Fruit fly (Drosophila melanogaster) S2 (cell line): Measurements from ENCODE around the gene CG9519.

Experiments used
- CG8478 ChIP-seq: fragments of >200 bp; optimal IDR thresholded peaks from 2 replicates; lab custom pipeline; 2018
- CTCF ChIP-seq, 2 experiments: fragments of >200 bp; optimal IDR thresholded peaks; 2 replicates each; lab custom pipeline; 2018

The CG9519 gene

DNA sequence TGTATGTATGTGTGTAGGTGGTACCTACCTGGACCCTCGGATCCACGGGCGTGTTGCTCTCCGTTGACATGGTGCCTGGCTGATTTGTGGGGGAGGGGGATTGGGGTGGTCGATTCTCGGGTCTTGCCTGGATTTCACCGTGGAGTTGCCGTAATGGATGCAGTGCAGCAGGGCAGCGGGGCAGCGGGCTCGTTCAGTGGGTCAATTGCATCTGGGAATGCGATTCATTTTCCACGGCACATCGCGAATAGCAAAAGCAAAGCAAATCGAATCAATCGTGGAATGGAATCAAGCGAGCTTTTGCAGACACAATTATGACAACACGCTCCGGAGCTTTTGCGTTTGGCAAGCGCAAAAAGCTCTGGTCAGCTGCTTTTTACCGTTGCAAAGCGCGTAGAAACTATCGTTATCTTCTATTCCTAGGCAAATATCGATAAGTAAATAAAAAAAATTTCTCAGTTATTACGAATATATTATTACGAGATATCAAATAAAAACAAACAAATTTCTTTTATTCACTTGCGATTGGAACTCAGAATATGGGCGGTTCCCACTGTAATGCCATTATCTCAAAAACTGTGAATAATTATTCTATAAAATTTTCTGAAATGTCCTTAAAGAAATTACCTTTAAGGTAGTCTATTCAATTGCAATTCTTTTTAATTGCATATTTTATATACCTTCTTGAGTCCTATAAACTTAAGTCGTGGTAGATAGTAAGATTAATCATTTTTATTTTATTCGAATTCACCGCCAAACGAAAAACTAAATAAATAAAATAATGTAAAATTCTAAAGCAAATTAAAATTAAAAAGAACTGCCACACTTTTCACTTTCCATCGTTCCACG is 24.2 kb downstream of the CG9519 start, which contains the start of gene CG14408:
CG14408 (minus strand) TSS at position 321 of the 849 bp plus-strand sequence.
- TF ChIP-seq CTCF (optimal IDR thresholded peaks at IDR 0.05; lab: Kevin White, UChicago) (no peak), CG8478 (lab: Kevin White, UChicago) (no peak)

DNA sequence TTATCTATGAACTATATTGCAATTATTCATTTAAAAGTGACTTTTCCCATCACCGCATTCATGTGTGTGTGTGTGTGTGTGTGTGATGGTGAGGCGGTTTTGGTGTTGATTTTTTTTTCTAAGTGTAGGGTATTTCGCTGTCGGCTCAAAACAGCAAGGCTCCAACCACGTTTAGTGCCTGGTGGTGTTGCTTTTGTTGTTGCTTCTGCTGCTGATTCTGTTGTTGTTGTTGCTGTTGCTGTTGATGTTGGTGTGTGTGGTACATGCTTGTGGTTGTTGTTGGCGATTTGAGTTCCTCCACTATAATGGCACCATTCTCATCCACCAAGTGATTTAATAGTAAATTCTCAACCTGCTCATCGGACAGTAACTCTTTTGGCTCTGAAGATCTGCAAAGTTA is 28.5 kb downstream of the CG9519 start:
- TF ChIP-seq CG8478 (lab: Kevin White, UChicago) (no peak), CTCF (optimal IDR thresholded peaks at IDR 0.05; lab: Kevin White, UChicago) (no peak)

DNA sequence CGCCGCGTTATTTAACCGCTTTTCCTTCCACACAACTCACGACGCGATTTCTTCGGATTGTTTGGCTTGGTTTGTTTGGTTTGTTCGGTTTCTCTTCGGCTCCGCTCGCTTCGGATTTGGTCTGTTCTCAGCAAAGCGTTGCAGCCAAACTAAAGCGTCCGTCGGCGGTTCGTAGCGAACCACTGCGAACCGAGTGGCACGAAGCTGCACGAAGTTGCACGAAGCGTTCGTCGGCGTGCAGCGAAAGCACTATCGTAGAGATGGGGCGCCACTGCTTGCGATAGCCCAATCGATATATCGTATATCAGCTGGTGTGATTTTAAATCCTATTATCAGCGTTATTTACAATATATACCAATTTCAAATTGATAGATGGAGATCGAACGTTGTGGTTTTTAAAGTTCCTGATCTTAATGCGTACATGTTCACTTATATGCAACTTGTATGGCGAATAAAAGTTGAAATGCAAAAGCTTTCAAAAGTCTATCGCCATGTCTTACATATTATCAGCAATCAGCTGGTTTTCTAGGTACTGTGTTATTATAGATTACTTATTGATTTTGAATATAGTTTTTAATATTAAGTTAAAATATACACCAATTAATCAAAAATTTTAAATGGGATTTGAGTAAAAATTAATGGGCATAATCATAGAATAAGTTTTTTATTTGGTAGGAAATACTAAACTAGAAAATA is 30.1 kb downstream of the CG9519 start, which contains the start of gene rut:
rut (minus strand) TSS at position 152 of the 696 bp plus-strand sequence.
- no peak for TF ChIP-seq CTCF (optimal IDR thresholded peaks at IDR 0.05; lab: Kevin White, UChicago)
- TF ChIP-seq CG8478 (lab: Kevin White, UChicago) = no peak

DNA sequence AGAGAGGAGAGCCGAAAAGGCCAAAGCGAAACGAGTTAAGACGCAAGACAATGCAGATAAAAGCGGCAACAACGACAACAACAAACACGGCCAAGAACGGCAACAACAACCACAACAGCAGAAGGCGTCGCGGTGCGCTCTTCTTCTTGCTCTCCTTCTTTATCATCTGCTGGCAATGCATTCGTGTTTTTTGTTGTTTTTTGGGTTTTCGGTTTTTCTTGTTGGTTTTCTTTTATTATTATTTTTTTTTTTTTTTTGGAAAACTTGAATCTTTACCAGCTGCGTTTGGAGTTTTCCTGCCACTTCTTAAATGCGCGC is 30.7 kb downstream of the CG9519 start:
- TF ChIP-seq CTCF (optimal IDR thresholded peaks at IDR 0.05; lab: Kevin White, UChicago) = no peak
- no peak for TF ChIP-seq CG8478 (lab: Kevin White, UChicago)

DNA sequence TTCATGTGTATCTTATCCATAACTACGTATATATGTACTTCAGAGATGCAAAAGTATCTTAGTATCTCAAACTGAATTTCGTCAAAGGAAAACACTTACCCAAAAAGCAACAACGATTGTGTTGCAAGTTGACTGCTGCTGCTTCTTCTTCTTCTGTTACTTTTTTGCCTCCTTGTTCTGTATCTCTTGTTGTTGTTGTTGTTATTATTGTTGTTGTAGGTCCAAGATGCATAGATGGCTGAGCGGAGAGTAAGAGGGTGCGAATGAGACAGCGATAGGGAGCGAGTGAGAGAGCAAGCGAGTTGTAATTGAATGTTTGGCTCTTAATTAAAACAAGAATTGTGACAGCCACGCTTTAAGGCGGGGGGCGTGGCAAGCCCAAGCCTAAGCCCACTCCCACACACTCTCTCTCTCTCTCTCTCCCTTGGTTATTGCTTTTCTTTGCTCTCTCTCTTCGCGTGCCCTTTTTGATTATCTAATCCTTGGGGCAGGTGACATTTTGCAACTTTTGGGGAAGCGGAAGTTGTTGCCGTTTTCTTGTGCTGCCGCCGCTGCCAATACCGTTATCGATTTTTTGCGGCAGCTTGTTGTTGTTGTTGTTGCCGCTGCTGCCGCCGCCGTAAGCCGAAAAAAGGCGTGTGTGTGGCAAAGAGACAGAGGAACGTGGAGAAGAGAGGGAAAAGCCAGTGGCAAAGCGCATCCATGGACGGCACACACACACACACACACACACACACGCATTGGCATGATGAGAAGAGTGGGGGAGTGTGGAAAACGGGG is 31.3 kb downstream of the CG9519 start:
- TF ChIP-seq CG8478 (lab: Kevin White, UChicago) (no peak), CTCF (optimal IDR thresholded peaks at IDR 0.05; lab: Kevin White, UChicago) (no peak)

DNA sequence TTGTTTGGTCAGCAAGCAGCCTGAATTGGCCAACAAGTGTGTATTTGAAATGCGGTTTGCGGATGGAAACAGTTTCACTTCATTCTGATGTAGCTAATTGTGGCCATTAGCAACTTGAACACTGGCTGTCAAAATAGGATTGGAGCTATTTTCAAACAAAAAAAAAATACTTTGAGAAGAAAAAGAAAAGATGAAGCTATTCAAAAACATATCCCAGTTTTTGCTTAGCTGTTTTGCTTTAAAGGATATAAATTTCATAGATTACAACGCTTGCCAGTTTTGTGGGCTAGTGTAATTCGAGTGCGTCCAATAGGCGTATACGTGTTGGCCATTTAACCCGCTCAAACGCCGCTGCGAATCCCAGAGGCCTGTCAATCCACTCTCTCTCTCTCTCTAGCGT is 43.9 kb downstream of the CG9519 start:
- TF ChIP-seq CG8478 (lab: Kevin White, UChicago) (no peak), CTCF (optimal IDR thresholded peaks at IDR 0.05; lab: Kevin White, UChicago) (no peak)

DNA sequence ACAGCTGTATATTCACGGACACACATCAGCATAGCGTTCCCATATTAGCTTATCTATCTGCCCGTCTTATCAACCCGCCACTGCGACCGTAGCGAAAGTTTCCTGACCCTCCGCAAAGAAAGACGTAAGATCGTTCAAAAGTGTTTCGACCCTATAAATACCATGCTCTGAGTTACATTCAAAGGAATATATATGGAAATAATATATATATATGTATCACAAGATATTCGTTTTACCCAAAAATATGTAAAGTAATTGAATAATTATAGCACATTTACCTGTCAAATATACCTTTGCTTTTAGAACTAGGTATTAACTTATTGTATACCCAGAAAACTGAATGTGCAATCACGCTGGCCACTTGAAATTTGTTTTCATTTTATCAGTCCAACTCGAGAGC is 45.7 kb downstream of the CG9519 start:
- TF ChIP-seq CTCF (optimal IDR thresholded peaks at IDR 0.05; lab: Kevin White, UChicago) (no peak), CG8478 (lab: Kevin White, UChicago) (no peak)

DNA sequence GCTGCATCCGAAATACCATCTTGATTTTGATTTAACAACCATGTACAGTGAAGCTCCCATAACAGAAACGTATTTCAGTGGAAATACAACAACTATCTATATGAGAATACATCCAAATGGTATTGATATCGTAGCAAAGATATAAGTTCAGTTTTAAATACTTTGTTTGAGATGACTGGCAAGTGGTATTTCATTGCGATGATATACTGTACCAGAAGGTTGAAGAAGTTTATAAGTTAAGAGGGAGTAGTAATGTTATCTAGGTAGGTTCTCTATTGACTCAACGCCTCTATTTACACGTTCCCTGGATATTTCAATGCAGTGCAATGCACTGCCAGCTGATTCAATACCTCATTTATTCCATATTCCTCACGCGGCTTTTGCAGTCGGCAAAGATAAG is 50.5 kb downstream of the CG9519 start:
- TF ChIP-seq CTCF (optimal IDR thresholded peaks at IDR 0.05; lab: Kevin White, UChicago) (no peak), CG8478 (lab: Kevin White, UChicago) (no peak)
